Worm (Caenorhabditis elegans) whole organism, mixed stage, embryonic: ENCODE measurements around the gene Y4C6B.7.

Experiments
- blmp-1 ChIP-seq: fragments of 150-350 bp; optimal IDR thresholded peaks from 2 replicates; lab custom pipeline; 2014; ENCODE audit warnings: missing biosample characterization, missing genetic modification characterization
- elt-1 ChIP-seq: sonication (generic microtip); optimal IDR thresholded peaks from 2 replicates; lab custom pipeline; 2017; ENCODE audit warnings: missing genetic modification characterization, mild to moderate bottlenecking, missing compliant biosample characterization, antibody characterized with exemption, moderate library complexity, borderline replicate concordance; ENCODE audit not compliant: insufficient read depth
- elt-3 ChIP-seq: fragments of 150-350 bp; optimal IDR thresholded peaks from 2 replicates; lab custom pipeline; 2014; ENCODE audit warnings: missing biosample characterization, missing genetic modification characterization
- mab-5 ChIP-seq: fragments of 150-350 bp; optimal IDR thresholded peaks from 2 replicates; lab custom pipeline; 2014; ENCODE audit warnings: missing biosample characterization, missing genetic modification characterization
- nhr-12 ChIP-seq: fragments of 150-350 bp; optimal IDR thresholded peaks from 2 replicates; lab custom pipeline; 2014; ENCODE audit warnings: missing biosample characterization, missing genetic modification characterization
- nhr-237 ChIP-seq: fragments of 150-350 bp; optimal IDR thresholded peaks from 2 replicates; lab custom pipeline; 2014; ENCODE audit warnings: missing biosample characterization, missing genetic modification characterization
- snpc-4 ChIP-seq: fragments of 150-350 bp; optimal IDR thresholded peaks from 2 replicates; lab custom pipeline; 2014; ENCODE audit warnings: missing biosample characterization, missing genetic modification characterization
- unc-39 ChIP-seq: fragments of 150-350 bp; optimal IDR thresholded peaks from 2 replicates; lab custom pipeline; 2014; ENCODE audit warnings: missing biosample characterization, missing genetic modification characterization
- unc-62 ChIP-seq: fragments of 150-350 bp; optimal IDR thresholded peaks from 2 replicates; lab custom pipeline; 2014; ENCODE audit warnings: missing biosample characterization, missing genetic modification reagents, missing genetic modification characterization
- ztf-11 ChIP-seq: fragments of 150-350 bp; optimal IDR thresholded peaks from 2 replicates; lab custom pipeline; 2014; ENCODE audit warnings: missing biosample characterization, missing genetic modification characterization

DNA sequence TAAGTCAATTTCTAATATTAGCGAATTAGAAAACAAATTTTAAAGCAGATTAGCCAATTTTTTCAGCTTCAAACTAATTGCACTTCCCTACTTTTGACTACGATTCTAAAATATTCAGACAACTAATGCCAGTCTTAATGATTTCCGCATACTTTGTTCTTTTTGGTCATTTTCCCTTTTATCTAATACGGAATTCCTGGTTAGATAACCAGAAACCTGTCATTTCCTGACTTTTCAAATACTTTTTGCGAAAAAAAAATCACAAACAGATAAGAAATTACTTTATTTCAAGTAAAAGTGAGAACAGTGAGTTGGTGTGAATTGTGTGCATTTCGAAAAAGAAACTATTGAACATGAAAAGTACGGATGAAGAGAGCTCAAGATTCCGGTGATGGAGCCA is 26.9 kb upstream of the Y4C6B.7 start:
- TF ChIP-seq nhr-12 (tag; lab: Kevin White, UChicago): no peak
- no peak for TF ChIP-seq elt-3
- TF ChIP-seq mab-5 (tag; lab: Kevin White, UChicago): no peak
- TF ChIP-seq unc-39: no peak
- no peak for TF ChIP-seq unc-62 (GFP tag; lab: Kevin White, UChicago)
- no peak for TF ChIP-seq elt-1
- no peak for TF ChIP-seq ztf-11 (tag; lab: Kevin White, UChicago)
- TF ChIP-seq blmp-1: no peak
- no peak for TF ChIP-seq snpc-4 (tag; lab: Kevin White, UChicago)
- TF ChIP-seq nhr-237: no peak
